Worm (Caenorhabditis elegans): ENCODE measurements around the gene cat-2.

Gene cat-2

ce11 chrII:303927-304711 is 46.5 kb downstream of the cat-2 start:
- TF ChIP-seq set-16 (GFP tag; IDR thresholded peaks at IDR 0.05) (peak; percentile 83), F37D6.2 (tag; optimal IDR thresholded peaks at IDR 0.05) (no peak), aha-1 (tag) (peak; percentile 92)

DNA sequence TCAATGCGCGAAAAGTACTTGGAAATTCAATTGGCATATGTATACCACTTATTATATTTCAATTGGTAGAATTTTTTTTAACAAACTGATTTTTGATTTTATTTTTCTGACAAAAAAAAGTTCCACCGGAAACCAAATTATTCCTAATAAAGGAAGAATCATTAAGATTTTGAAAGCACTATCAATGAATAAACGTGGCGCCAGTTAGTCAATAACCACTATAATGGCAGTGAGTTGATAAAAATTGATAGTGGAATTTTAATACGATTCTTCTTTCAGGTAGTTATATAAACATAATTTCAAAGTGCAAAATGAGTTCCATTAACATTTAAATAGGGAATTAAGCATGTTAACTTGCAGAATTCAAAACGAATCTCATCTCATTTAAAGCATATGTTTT is 48.0 kb downstream of the cat-2 start, which contains the start of gene col-69:
col-69 (minus strand) TSS at position 101 of the 400 bp plus-strand sequence.
- no peak for TF ChIP-seq nhr-42 (GFP tag; IDR thresholded peaks at IDR 0.05)
- no peak for TF ChIP-seq ZK337.2 (GFP tag; IDR thresholded peaks at IDR 0.05)
- no peak for TF ChIP-seq egl-27 (tag; optimal IDR thresholded peaks at IDR 0.05)
- no peak for TF ChIP-seq unc-62 (GFP tag; optimal IDR thresholded peaks at IDR 0.05 in 1 of 2)
- TF ChIP-seq unc-62 (tag; optimal IDR thresholded peaks at IDR 0.05), result no peak
- TF ChIP-seq dmd-8 (GFP tag; IDR thresholded peaks at IDR 0.05), result no peak
- no peak for TF ChIP-seq daf-16 (GFP tag; optimal IDR thresholded peaks at IDR 0.05)
- peak; percentile 13 for TF ChIP-seq daf-16 (tag; optimal IDR thresholded peaks at IDR 0.05)
- TF ChIP-seq Y75B8A.6 (GFP tag; IDR thresholded peaks at IDR 0.05), result no peak
- TF ChIP-seq lim-7 (GFP tag; IDR thresholded peaks at IDR 0.05), result no peak
- no peak for TF ChIP-seq ctbp-1 (GFP tag; IDR thresholded peaks at IDR 0.05)
- TF ChIP-seq zfp-2 (tag; optimal IDR thresholded peaks at IDR 0.05), result no peak
- no peak for TF ChIP-seq lin-38 (GFP tag; IDR thresholded peaks at IDR 0.05)
- peak; percentile 22 for TF ChIP-seq pqm-1 (tag; optimal IDR thresholded peaks at IDR 0.05)
- TF ChIP-seq ceh-28 (tag; optimal IDR thresholded peaks at IDR 0.05), result no peak
- peak; percentile 8 for TF ChIP-seq nhr-28 (tag; optimal IDR thresholded peaks at IDR 0.05)
- TF ChIP-seq hlh-30 (tag; optimal IDR thresholded peaks at IDR 0.05; ENCODE audit: insufficient read depth), result no peak
- no peak for TF ChIP-seq attf-4 (tag; optimal IDR thresholded peaks at IDR 0.05)
- no peak for TF ChIP-seq ztf-11 (tag; optimal IDR thresholded peaks at IDR 0.05)
- TF ChIP-seq nhr-237 (tag; optimal IDR thresholded peaks at IDR 0.05), result no peak
- no peak for TF ChIP-seq mxl-3 (GFP tag; optimal IDR thresholded peaks at IDR 0.05)

DNA sequence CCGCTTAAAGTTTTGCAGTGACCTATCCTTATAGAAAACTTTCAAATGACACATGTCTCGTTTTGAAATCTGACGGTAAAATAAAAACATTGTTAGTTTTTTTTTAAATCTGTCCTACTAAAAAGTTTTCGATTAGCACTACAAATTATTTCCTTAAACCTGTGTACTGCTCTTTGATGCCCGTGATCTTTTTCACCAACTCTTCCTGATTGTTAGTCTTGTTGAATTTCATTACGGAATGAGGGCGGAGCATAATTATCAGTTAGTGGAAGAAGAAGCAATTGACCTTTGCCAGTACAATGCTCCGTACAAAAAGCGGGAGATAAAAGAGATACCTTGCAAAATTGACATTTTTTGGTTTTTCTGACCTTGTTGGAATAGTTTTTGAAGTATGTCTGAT is 49.5 kb downstream of the cat-2 start, which contains the start of gene K01A2.4:
K01A2.4 (plus strand) TSS at position 301 of the 400 bp plus-strand sequence.
- peak; percentile 62 for TF ChIP-seq aha-1 (tag)
- no peak for TF ChIP-seq F49E8.2 (tag; optimal IDR thresholded peaks at IDR 0.05; ENCODE audit: borderline replicate concordance)
